Fruit fly (Drosophila melanogaster) whole organism, embryonic: Measurements from ENCODE around the gene RpL35.
A peak's percentile ranks its signal among the peaks of the same experiment; 100 is the strongest.

Source experiments
- ATbp ChIP-seq: fragments of 200-800 bp; sonication (Bioruptor generic); optimal IDR thresholded peaks from 2 replicates; lab custom pipeline; 2017; ENCODE audit warnings: missing biosample characterization, mild to moderate bottlenecking, missing genetic modification characterization, missing genetic modification reagents
- CG10431 ChIP-seq: fragments of 200-800 bp; sonication (Bioruptor generic); optimal IDR thresholded peaks from 3 replicates; lab custom pipeline; 2018; ENCODE audit warnings: missing biosample characterization, mild to moderate bottlenecking, missing genetic modification characterization
- CG10959 ChIP-seq: fragments of 200-800 bp; sonication (Bioruptor generic); IDR thresholded peaks from 2 replicates; pipeline ENCODE4 v1.3.6; 2022; ENCODE audit warnings: missing biosample characterization, missing genetic modification characterization
- CG11247 ChIP-seq: fragments of 200-800 bp; sonication (Bioruptor generic); IDR thresholded peaks from 2 replicates; pipeline ENCODE4 v1.3.6; 2022; ENCODE audit warnings: missing biosample characterization, missing genetic modification characterization
- CG11696 ChIP-seq: fragments of 200-800 bp; sonication (Bioruptor generic); IDR thresholded peaks from 2 replicates; pipeline ENCODE4 v1.3.6; 2022; ENCODE audit warnings: missing biosample characterization, missing genetic modification characterization
- CG12299 ChIP-seq: fragments of 200-800 bp; sonication (Bioruptor generic); optimal IDR thresholded peaks from 2 replicates; lab custom pipeline; 2018; ENCODE audit warnings: missing biosample characterization, mild to moderate bottlenecking, missing genetic modification characterization
- CG12942 ChIP-seq: fragments of 200-800 bp; sonication (Bioruptor generic); optimal IDR thresholded peaks from 3 replicates; lab custom pipeline; 2016; ENCODE audit warnings: missing biosample characterization, missing genetic modification characterization
- CG13775 ChIP-seq: fragments of 200-800 bp; sonication (Bioruptor generic); optimal IDR thresholded peaks from 3 replicates; lab custom pipeline; 2017; ENCODE audit warnings: missing biosample characterization, mild to moderate bottlenecking, missing genetic modification characterization
- CG14667 ChIP-seq: fragments of 200-800 bp; sonication (Bioruptor generic); IDR thresholded peaks from 2 replicates; pipeline ENCODE4 v1.3.6; 2022; ENCODE audit warnings: missing biosample characterization, missing genetic modification characterization
- CG15073 ChIP-seq: fragments of 200-800 bp; sonication (Bioruptor generic); optimal IDR thresholded peaks from 2 replicates; lab custom pipeline; 2016; ENCODE audit warnings: missing biosample characterization, missing genetic modification characterization
- CG16779 ChIP-seq: fragments of 200-800 bp; sonication (Bioruptor generic); IDR thresholded peaks from 2 replicates; pipeline ENCODE4 v1.3.6; 2022; ENCODE audit warnings: missing biosample characterization, missing genetic modification characterization
- CG16815 ChIP-seq: fragments of 200-800 bp; sonication (Bioruptor generic); optimal IDR thresholded peaks from 3 replicates; lab custom pipeline; 2017; ENCODE audit warnings: missing biosample characterization, mild to moderate bottlenecking, missing genetic modification characterization
- CG17328 ChIP-seq: fragments of 200-800 bp; sonication (Bioruptor generic); IDR thresholded peaks from 2 replicates; pipeline ENCODE4 v1.3.6; 2022; ENCODE audit warnings: missing biosample characterization, missing genetic modification characterization
- CG17802 ChIP-seq: fragments of 200-800 bp; sonication (Bioruptor generic); optimal IDR thresholded peaks from 2 replicates; lab custom pipeline; 2018; ENCODE audit warnings: missing biosample characterization, mild to moderate bottlenecking, missing genetic modification characterization, moderate library complexity
- CG33213 ChIP-seq: fragments of 200-800 bp; sonication (Bioruptor generic); optimal IDR thresholded peaks from 3 replicates; lab custom pipeline; 2016; ENCODE audit warnings: missing biosample characterization, missing genetic modification characterization
- CG33557 ChIP-seq: fragments of 200-800 bp; sonication (Bioruptor generic); optimal IDR thresholded peaks from 2 replicates; lab custom pipeline; 2019; ENCODE audit warnings: missing biosample characterization, mild to moderate bottlenecking, missing genetic modification characterization, moderate library complexity
- CG34422 ChIP-seq: fragments of 200-800 bp; sonication (Bioruptor generic); IDR thresholded peaks from 3 replicates; pipeline ENCODE4 v1.3.6; 2022; ENCODE audit warnings: missing biosample characterization, missing genetic modification characterization
- CG3995 ChIP-seq: fragments of 200-800 bp; sonication (Bioruptor generic); optimal IDR thresholded peaks from 3 replicates; lab custom pipeline; 2016; ENCODE audit warnings: missing biosample characterization, missing genetic modification characterization
- CG4707 ChIP-seq: fragments of 200-800 bp; sonication (Bioruptor generic); optimal IDR thresholded peaks from 2 replicates; lab custom pipeline; 2018; ENCODE audit warnings: missing biosample characterization, mild to moderate bottlenecking, missing genetic modification characterization, moderate library complexity
- CG6854 ChIP-seq: fragments of 200-800 bp; sonication (Bioruptor generic); optimal IDR thresholded peaks from 3 replicates; lab custom pipeline; 2017; ENCODE audit warnings: missing biosample characterization, mild to moderate bottlenecking, missing genetic modification characterization
- CG7786 ChIP-seq: fragments of 200-800 bp; sonication (Bioruptor generic); optimal IDR thresholded peaks from 2 replicates; lab custom pipeline; 2016; ENCODE audit warnings: missing biosample characterization, missing genetic modification characterization
- CG8388 ChIP-seq: fragments of 200-800 bp; sonication (Bioruptor generic); optimal IDR thresholded peaks from 2 replicates; lab custom pipeline; 2019; ENCODE audit warnings: missing biosample characterization, mild to moderate bottlenecking, missing genetic modification characterization, moderate library complexity
- Doc3 ChIP-seq: fragments of 200-800 bp; sonication (Bioruptor generic); IDR thresholded peaks from 3 replicates; pipeline ENCODE4 v1.3.6; 2022; ENCODE audit warnings: missing biosample characterization, missing genetic modification characterization; ENCODE audit not compliant: partially characterized antibody
- Fer1 ChIP-seq: fragments of 200-800 bp; sonication (Bioruptor generic); optimal IDR thresholded peaks from 2 replicates; lab custom pipeline; 2017; ENCODE audit warnings: missing biosample characterization, mild to moderate bottlenecking, missing genetic modification characterization
- Gug ChIP-seq: fragments of 200-800 bp; sonication (Bioruptor generic); IDR thresholded peaks from 4 replicates; pipeline ENCODE4 v1.3.6; 2022; ENCODE audit warnings: missing biosample characterization, missing genetic modification characterization
- H2.0 ChIP-seq: fragments of 200-800 bp; sonication (Bioruptor generic); IDR thresholded peaks from 2 replicates; pipeline ENCODE4 v1.3.6; 2022; ENCODE audit warnings: missing biosample characterization, missing genetic modification characterization
- Hey ChIP-seq: fragments of 200-800 bp; sonication (Bioruptor generic); optimal IDR thresholded peaks from 3 replicates; lab custom pipeline; 2018; ENCODE audit warnings: missing biosample characterization, mild to moderate bottlenecking, missing genetic modification characterization
- Hr51 ChIP-seq, 2 experiments: fragments of 200-800 bp; sonication (Bioruptor generic); optimal IDR thresholded peaks; 2 replicates in 1 of 2; 3 replicates in 1 of 2; lab custom pipeline; 2016 to 2018; ENCODE audit warnings: missing biosample characterization in 2 of 2, missing genetic modification characterization in 2 of 2, mild to moderate bottlenecking in 1 of 2, moderate library complexity in 1 of 2
- MTF-1 ChIP-seq: fragments of 200-800 bp; sonication (Bioruptor generic); optimal IDR thresholded peaks from 2 replicates; lab custom pipeline; 2018; ENCODE audit warnings: missing biosample characterization, mild to moderate bottlenecking, missing genetic modification characterization, borderline replicate concordance
- NK7.1 ChIP-seq: fragments of 200-800 bp; sonication (Bioruptor generic); optimal IDR thresholded peaks from 3 replicates; lab custom pipeline; 2016; ENCODE audit warnings: missing biosample characterization, missing genetic modification characterization
- Nf-YC ChIP-seq: fragments of 200-800 bp; optimal IDR thresholded peaks from 3 replicates; lab custom pipeline; 2019; ENCODE audit warnings: missing biosample characterization, mild to moderate bottlenecking, missing genetic modification characterization, moderate library complexity
- Ptx1 ChIP-seq: fragments of 200-800 bp; sonication (Bioruptor generic); IDR thresholded peaks from 2 replicates; pipeline ENCODE4 v1.3.6; 2022; ENCODE audit warnings: missing biosample characterization, missing genetic modification characterization
- aop ChIP-seq: fragments of 200-800 bp; sonication (Bioruptor generic); IDR thresholded peaks from 2 replicates; pipeline ENCODE4 v1.3.6; 2022; ENCODE audit warnings: missing biosample characterization, missing genetic modification characterization
- chinmo ChIP-seq: fragments of 200-800 bp; sonication (Bioruptor generic); IDR thresholded peaks from 4 replicates; pipeline ENCODE4 v1.3.6; 2022; ENCODE audit warnings: missing biosample characterization, missing genetic modification characterization; ENCODE audit not compliant: partially characterized antibody
- chn ChIP-seq: fragments of 200-800 bp; sonication (Bioruptor generic); optimal IDR thresholded peaks from 2 replicates; lab custom pipeline; 2016; ENCODE audit warnings: missing biosample characterization, missing genetic modification characterization
- da ChIP-seq: fragments of 200-800 bp; sonication (Bioruptor generic); optimal IDR thresholded peaks from 2 replicates; lab custom pipeline; 2016; ENCODE audit warnings: missing biosample characterization, missing genetic modification characterization
- dimm ChIP-seq: fragments of 200-800 bp; sonication (Bioruptor generic); IDR thresholded peaks from 2 replicates; pipeline ENCODE4 v1.3.6; 2022; ENCODE audit warnings: missing biosample characterization, missing genetic modification characterization
- disco-r ChIP-seq: fragments of 200-800 bp; sonication (Bioruptor generic); optimal IDR thresholded peaks from 2 replicates; lab custom pipeline; 2016; ENCODE audit warnings: missing biosample characterization, missing genetic modification characterization
- dmrt99B ChIP-seq: fragments of 200-800 bp; sonication (Bioruptor generic); optimal IDR thresholded peaks from 2 replicates; lab custom pipeline; 2018; ENCODE audit warnings: missing biosample characterization, mild to moderate bottlenecking, missing genetic modification characterization, moderate library complexity
- exex ChIP-seq: fragments of 200-800 bp; sonication (Bioruptor generic); optimal IDR thresholded peaks from 4 replicates; lab custom pipeline; 2018; ENCODE audit warnings: missing biosample characterization, mild to moderate bottlenecking, missing genetic modification characterization, moderate library complexity
- oc ChIP-seq: fragments of 200-800 bp; sonication (Bioruptor generic); optimal IDR thresholded peaks from 2 replicates; lab custom pipeline; 2018; ENCODE audit warnings: missing biosample characterization, mild to moderate bottlenecking, missing genetic modification characterization, moderate library complexity
- ranshi ChIP-seq: fragments of 200-800 bp; sonication (Bioruptor generic); IDR thresholded peaks from 2 replicates; pipeline ENCODE4 v1.3.6; 2022; ENCODE audit warnings: missing biosample characterization, missing genetic modification characterization
- repo ChIP-seq: fragments of 200-800 bp; sonication (Bioruptor generic); optimal IDR thresholded peaks from 2 replicates; lab custom pipeline; 2016; ENCODE audit warnings: missing biosample characterization, missing genetic modification characterization
- rib ChIP-seq: fragments of 200-800 bp; sonication (Bioruptor generic); IDR thresholded peaks from 2 replicates; pipeline ENCODE4 v1.3.6; 2022; ENCODE audit warnings: missing biosample characterization, missing genetic modification characterization
- schlank ChIP-seq: fragments of 200-800 bp; sonication (Bioruptor generic); optimal IDR thresholded peaks from 2 replicates; lab custom pipeline; 2018; ENCODE audit warnings: missing biosample characterization, mild to moderate bottlenecking, missing genetic modification characterization
- sisA ChIP-seq: fragments of 200-800 bp; sonication (Bioruptor generic); IDR thresholded peaks from 2 replicates; pipeline ENCODE4 v1.3.6; 2022; ENCODE audit warnings: missing biosample characterization, missing genetic modification characterization
- stc ChIP-seq: fragments of 200-800 bp; sonication (Bioruptor generic); IDR thresholded peaks from 2 replicates; pipeline ENCODE4 v1.3.6; 2022; ENCODE audit warnings: missing biosample characterization, missing genetic modification characterization
- zfh1 ChIP-seq: fragments of 200-800 bp; sonication (Bioruptor generic); IDR thresholded peaks from 3 replicates; pipeline ENCODE4 v1.3.6; 2022; ENCODE audit warnings: missing biosample characterization, missing genetic modification characterization

The RpL35 gene

dm6 chrX:5696436-5697022 lies 24.3 kb downstream of the RpL35 start (continued):
- TF ChIP-seq schlank (tag; lab: Kevin White, UChicago) (peak; percentile 82), CG7786 (GFP tag; lab: Kevin White, UChicago) (peak; percentile 97), Hey (tag; lab: Kevin White, UChicago) (peak; percentile 75), Doc3 (GFP tag; lab: Robert Waterston, UW) (no peak), MTF-1 (GFP tag; lab: Kevin White, UChicago) (peak; percentile 87), zfh1 (GFP tag; lab: Robert Waterston, UW) (peak; percentile 98), CG10431 (GFP tag; lab: Kevin White, UChicago) (peak; percentile 88), Nf-YC (tag; lab: Kevin White, UChicago) (peak; percentile 64), CG33557 (GFP tag; lab: Kevin White, UChicago) (peak; percentile 95), CG4707 (GFP tag; lab: Kevin White, UChicago) (peak; percentile 80), repo (GFP tag; lab: Kevin White, UChicago) (peak; percentile 97), CG12942 (GFP tag; lab: Kevin White, UChicago) (peak; percentile 97), CG8388 (peak; percentile 86), CG33213 (peak; percentile 98), sisA (peak; percentile 96), ranshi (GFP tag; lab: Robert Waterston, UW) (peak; percentile 97), CG11247 (GFP tag; lab: Robert Waterston, UW) (peak; percentile 93), Hr51 (GFP tag; optimal IDR thresholded peaks at IDR 0.05; lab: Kevin White, UChicago) (peak; percentile 93 to 96), ATbp (GFP tag; lab: Kevin White, UChicago) (peak; percentile 95), Fer1 (GFP tag; lab: Kevin White, UChicago) (peak; percentile 95), exex (tag; lab: Kevin White, UChicago) (peak; percentile 48), dimm (GFP tag; lab: Robert Waterston, UW) (peak; percentile 86), NK7.1 (GFP tag; lab: Kevin White, UChicago) (peak; percentile 95), stc (peak; percentile 93), CG13775 (GFP tag; lab: Kevin White, UChicago) (peak; percentile 93), CG12299 (tag; lab: Kevin White, UChicago) (peak; percentile 79), CG34422 (GFP tag; lab: Robert Waterston, UW) (peak; percentile 97), CG16815 (GFP tag; lab: Kevin White, UChicago) (peak; percentile 96), CG10959 (GFP tag; lab: Robert Waterston, UW) (peak; percentile 96), dmrt99B (tag; lab: Kevin White, UChicago) (peak; percentile 96), CG6854 (GFP tag; lab: Kevin White, UChicago) (peak; percentile 86), Gug (GFP tag; lab: Robert Waterston, UW) (peak; percentile 96), da (GFP tag; lab: Kevin White, UChicago) (peak; percentile 93), rib (peak; percentile 91), oc (peak; percentile 93), disco-r (peak; percentile 96), CG17328 (GFP tag; lab: Robert Waterston, UW) (peak; percentile 98), CG17802 (peak; percentile 85), CG16779 (peak; percentile 93), CG3995 (GFP tag; lab: Kevin White, UChicago) (peak; percentile 76), aop (GFP tag; lab: Robert Waterston, UW) (peak; percentile 94), chinmo (peak; percentile 74; the same call in 1 of the 4 replicates), chn (GFP tag; lab: Kevin White, UChicago) (peak; percentile 97), H2.0 (peak; percentile 96), CG14667 (GFP tag; lab: Robert Waterston, UW) (peak; percentile 93), CG11696 (GFP tag; lab: Robert Waterston, UW) (peak; percentile 81), Ptx1 (GFP tag; lab: Robert Waterston, UW) (peak; percentile 96), CG15073 (peak; percentile 87)
